Fruit fly (Drosophila melanogaster): ENCODE results near the gene ninaA.

The ninaA gene

DNA sequence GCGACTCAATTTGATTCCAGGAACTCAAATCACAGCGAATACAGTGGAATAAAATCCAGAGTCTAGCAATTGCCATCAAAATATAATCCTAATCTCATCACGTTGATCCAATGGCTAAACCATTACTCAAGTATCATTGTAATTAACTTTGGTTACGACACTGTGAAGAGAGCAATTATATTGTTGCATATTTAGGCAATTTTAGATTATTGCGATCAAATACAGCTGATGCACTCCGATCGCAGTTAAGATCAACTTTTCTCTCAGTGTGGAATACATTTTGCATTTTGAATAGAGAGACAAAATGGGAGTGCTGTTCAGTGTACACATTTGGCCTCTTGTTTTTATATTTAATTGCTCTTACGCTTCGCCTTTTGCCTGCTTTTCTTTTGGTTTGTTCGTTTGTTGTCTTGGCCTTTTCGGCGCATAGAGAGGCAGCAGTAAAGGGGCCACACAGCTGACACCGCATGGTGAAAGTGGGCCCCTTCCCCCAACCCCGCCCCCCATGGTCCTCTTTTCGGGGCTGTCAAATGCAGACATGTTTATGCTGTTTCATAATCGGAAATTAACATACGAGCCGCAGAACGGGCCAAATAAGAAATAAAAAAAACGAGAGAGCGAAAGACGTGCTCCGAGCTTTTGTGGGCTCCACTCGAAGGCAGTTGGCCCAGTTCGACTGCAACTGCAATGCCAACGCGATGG, 30.8 kb upstream of the ninaA start (continued):
- TF ChIP-seq inv (GFP tag; IDR thresholded peaks at IDR 0.05; ENCODE audit: partially characterized antibody) (no peak), CG7556 (GFP tag; optimal IDR thresholded peaks at IDR 0.05) (peak; percentile 62), z (GFP tag; IDR thresholded peaks at IDR 0.05) (no peak), dimm (GFP tag; IDR thresholded peaks at IDR 0.05) (no peak), dpn (GFP tag; optimal IDR thresholded peaks at IDR 0.05) (peak; percentile 61 to 65), Six4 (GFP tag; optimal IDR thresholded peaks at IDR 0.05) (no peak), Ets97D (GFP tag; optimal IDR thresholded peaks at IDR 0.05) (no peak), Fer1 (GFP tag; optimal IDR thresholded peaks at IDR 0.05) (peak; percentile 22), trh (GFP tag; optimal IDR thresholded peaks at IDR 0.05) (no peak), CG8765 (GFP tag; IDR thresholded peaks at IDR 0.05) (no peak), E2f2 (GFP tag; IDR thresholded peaks at IDR 0.05) (no peak), jing (GFP tag; optimal IDR thresholded peaks at IDR 0.05) (peak; percentile 61), dmrt11E (tag; optimal IDR thresholded peaks at IDR 0.05) (no peak), lab (GFP tag; optimal IDR thresholded peaks at IDR 0.05) (peak; percentile 58), Pdp1 (GFP tag; optimal IDR thresholded peaks at IDR 0.05) (peak; percentile 43 to 56), CG17359 (tag; optimal IDR thresholded peaks at IDR 0.05) (peak; percentile 75), CG10209 (GFP tag; optimal IDR thresholded peaks at IDR 0.05) (peak; percentile 58), CG17361 (GFP tag; IDR thresholded peaks at IDR 0.05) (peak; percentile 77; the same call in 2 of the 3 replicates), br (optimal IDR thresholded peaks at IDR 0.05) (no peak), CG16815 (GFP tag; optimal IDR thresholded peaks at IDR 0.05) (no peak), cad (GFP tag; optimal IDR thresholded peaks at IDR 0.05) (no peak), CG12769 (tag; optimal IDR thresholded peaks at IDR 0.05) (peak; percentile 69), Ets65A (GFP tag) (peak; percentile 94), repo (GFP tag; optimal IDR thresholded peaks at IDR 0.05) (no peak), CG4617 (GFP tag; optimal IDR thresholded peaks at IDR 0.05; ENCODE audit: borderline replicate concordance) (no peak), CG31224 (GFP tag; IDR thresholded peaks at IDR 0.05) (no peak), CG4404 (GFP tag; IDR thresholded peaks at IDR 0.05) (no peak), Usf (GFP tag; optimal IDR thresholded peaks at IDR 0.05) (no peak), Hsf (GFP tag; optimal IDR thresholded peaks at IDR 0.05) (peak; percentile 73), CG8359 (GFP tag; optimal IDR thresholded peaks at IDR 0.05; ENCODE audit: borderline replicate concordance) (no peak), Abd-B (GFP tag; optimal IDR thresholded peaks at IDR 0.05) (peak; percentile 50), schlank (tag; optimal IDR thresholded peaks at IDR 0.05) (no peak), Sry-β (GFP tag; optimal IDR thresholded peaks at IDR 0.05) (no peak), jumu (GFP tag; optimal IDR thresholded peaks at IDR 0.05) (no peak), gem (tag; optimal IDR thresholded peaks at IDR 0.05) (peak; percentile 80), BEAF-32 (GFP tag; optimal IDR thresholded peaks at IDR 0.05) (no peak), CG9817 (tag; optimal IDR thresholded peaks at IDR 0.05) (peak; percentile 21), fd64A (GFP tag; optimal IDR thresholded peaks at IDR 0.05) (no peak), amos (GFP tag; IDR thresholded peaks at IDR 0.05; ENCODE audit: partially characterized antibody) (no peak), CG9727 (GFP tag; optimal IDR thresholded peaks at IDR 0.05) (peak; percentile 37), CG30020 (tag; optimal IDR thresholded peaks at IDR 0.05) (no peak), exex (tag; optimal IDR thresholded peaks at IDR 0.05) (no peak), CG11723 (GFP tag; optimal IDR thresholded peaks at IDR 0.05) (peak; percentile 40), CG14050 (GFP tag; IDR thresholded peaks at IDR 0.05) (no peak), CG3065 (GFP tag; optimal IDR thresholded peaks at IDR 0.05) (peak; percentile 41), Hand (GFP tag; optimal IDR thresholded peaks at IDR 0.05) (no peak), CG2678 (tag; optimal IDR thresholded peaks at IDR 0.05) (peak; percentile 71), esg (GFP tag; conservative IDR thresholded peaks at IDR 0.05) (peak; percentile 46; the same call in 1 of the 2 replicates), Sox100B (GFP tag; optimal IDR thresholded peaks at IDR 0.05) (peak; percentile 56), Camta (GFP tag; optimal IDR thresholded peaks at IDR 0.05) (peak; percentile 73)

Data from whole organism, embryonic.